Fruit fly (Drosophila melanogaster) whole organism, embryonic: ENCODE data around the gene CG9360.

ENCODE experiments used
- Antp ChIP-seq: fragments of 200-800 bp; sonication (Bioruptor generic); optimal IDR thresholded peaks from 3 replicates; lab custom pipeline; 2016; ENCODE audit warnings: missing biosample characterization, missing genetic modification characterization
- B-H1 ChIP-seq: fragments of 200-800 bp; sonication (Bioruptor generic); IDR thresholded peaks from 3 replicates; pipeline ENCODE4 v1.3.6; 2022; ENCODE audit warnings: missing biosample characterization, missing genetic modification characterization
- CG14710 ChIP-seq: fragments of 200-800 bp; sonication (Bioruptor generic); optimal IDR thresholded peaks from 3 replicates; lab custom pipeline; 2019; ENCODE audit warnings: missing biosample characterization, mild to moderate bottlenecking, missing genetic modification characterization, moderate library complexity
- CG14965 ChIP-seq: fragments of 200-800 bp; sonication (Bioruptor generic); optimal IDR thresholded peaks from 2 replicates; lab custom pipeline; 2016; ENCODE audit warnings: missing biosample characterization, missing genetic modification characterization, borderline replicate concordance
- CG15479 ChIP-seq: fragments of 200-800 bp; sonication (Bioruptor generic); optimal IDR thresholded peaks from 3 replicates; lab custom pipeline; 2019; ENCODE audit warnings: missing biosample characterization, mild to moderate bottlenecking, missing genetic modification characterization, moderate library complexity
- CG17361 ChIP-seq: fragments of 200-800 bp; sonication (Bioruptor generic); IDR thresholded peaks from 3 replicates; pipeline ENCODE4 v1.3.6; 2022; ENCODE audit warnings: missing biosample characterization, missing genetic modification characterization
- CG17912 ChIP-seq: fragments of 200-800 bp; sonication (Bioruptor generic); optimal IDR thresholded peaks from 2 replicates; lab custom pipeline; 2018; ENCODE audit warnings: missing biosample characterization, mild to moderate bottlenecking, missing genetic modification characterization
- CG2199 ChIP-seq: fragments of 200-800 bp; sonication (Bioruptor generic); IDR thresholded peaks from 3 replicates; pipeline ENCODE4 v1.3.6; 2022; ENCODE audit warnings: missing biosample characterization, missing genetic modification characterization
- CG2875 ChIP-seq: fragments of 200-800 bp; sonication (Bioruptor generic); optimal IDR thresholded peaks from 2 replicates; lab custom pipeline; 2017; ENCODE audit warnings: missing biosample characterization, mild to moderate bottlenecking, missing genetic modification characterization, missing genetic modification reagents
- CG3847 ChIP-seq: fragments of 200-800 bp; sonication (Bioruptor generic); IDR thresholded peaks from 2 replicates; pipeline ENCODE4 v1.3.6; 2022; ENCODE audit warnings: missing biosample characterization, missing genetic modification characterization
- CG4328 ChIP-seq: fragments of 200-800 bp; sonication (Bioruptor generic); optimal IDR thresholded peaks from 3 replicates; lab custom pipeline; 2017; ENCODE audit warnings: missing biosample characterization, missing genetic modification reagents, missing genetic modification characterization
- CG6654 ChIP-seq: fragments of 200-800 bp; sonication (Bioruptor generic); optimal IDR thresholded peaks from 2 replicates; lab custom pipeline; 2017; ENCODE audit warnings: missing biosample characterization, mild to moderate bottlenecking, missing genetic modification characterization
- CG7271 ChIP-seq: fragments of 200-800 bp; sonication (Bioruptor generic); optimal IDR thresholded peaks from 2 replicates; lab custom pipeline; 2018; ENCODE audit warnings: missing biosample characterization, mild to moderate bottlenecking, missing genetic modification characterization, moderate library complexity
- CG9609 ChIP-seq: fragments of 200-800 bp; sonication (Bioruptor generic); optimal IDR thresholded peaks from 3 replicates; lab custom pipeline; 2016; ENCODE audit warnings: missing biosample characterization, missing genetic modification characterization
- Chrac-16 ChIP-seq: fragments of 200-800 bp; sonication (Bioruptor generic); optimal IDR thresholded peaks from 3 replicates; lab custom pipeline; 2016; ENCODE audit warnings: missing biosample characterization, missing genetic modification characterization
- Dip3 ChIP-seq: fragments of 200-800 bp; sonication (Bioruptor generic); optimal IDR thresholded peaks from 3 replicates; lab custom pipeline; 2016; ENCODE audit warnings: missing biosample characterization, missing genetic modification characterization
- Dp ChIP-seq: fragments of 200-800 bp; sonication (Bioruptor generic); optimal IDR thresholded peaks from 2 replicates; lab custom pipeline; 2018; ENCODE audit warnings: missing biosample characterization, mild to moderate bottlenecking, missing genetic modification characterization, moderate library complexity
- ERR ChIP-seq: fragments of 200-800 bp; sonication (Bioruptor generic); optimal IDR thresholded peaks from 2 replicates; lab custom pipeline; 2016; ENCODE audit warnings: missing biosample characterization, missing genetic modification characterization
- Hmx ChIP-seq: fragments of 200-800 bp; sonication (Bioruptor generic); optimal IDR thresholded peaks from 2 replicates; lab custom pipeline; 2016; ENCODE audit warnings: missing biosample characterization, missing genetic modification characterization
- Hr39 ChIP-seq: fragments of >200 bp; optimal IDR thresholded peaks from 2 replicates; lab custom pipeline; 2017
- Med ChIP-seq: fragments of 200-800 bp; sonication (Bioruptor generic); peaks from one replicate; lab custom pipeline; 2016; ENCODE audit warnings: missing biosample characterization, missing genetic modification characterization, mild to moderate bottlenecking, inconsistent platforms, moderate library complexity
- Meics ChIP-seq: fragments of 200-800 bp; sonication (Bioruptor generic); optimal IDR thresholded peaks from 2 replicates; lab custom pipeline; 2017; ENCODE audit warnings: missing biosample characterization, mild to moderate bottlenecking, missing genetic modification characterization
- Opbp ChIP-seq: fragments of 200-800 bp; sonication (Bioruptor generic); IDR thresholded peaks from 3 replicates; pipeline ENCODE4 v1.3.6; 2022; ENCODE audit warnings: missing biosample characterization, missing genetic modification characterization; ENCODE audit not compliant: partially characterized antibody
- Pdp1 ChIP-seq, 2 experiments: fragments of 200-800 bp; sonication (Bioruptor generic); optimal IDR thresholded peaks; 3 replicates each; lab custom pipeline; 2016; ENCODE audit warnings: missing biosample characterization in 2 of 2, missing genetic modification characterization in 2 of 2, mild to moderate bottlenecking in 1 of 2, moderate library complexity in 1 of 2
- Scr ChIP-seq: fragments of 200-800 bp; sonication (Bioruptor generic); IDR thresholded peaks from 2 replicates; pipeline ENCODE4 v1.3.6; 2022; ENCODE audit warnings: missing biosample characterization, missing genetic modification characterization; ENCODE audit not compliant: partially characterized antibody
- Sry-δ ChIP-seq: fragments of 200-800 bp; sonication (Bioruptor generic); optimal IDR thresholded peaks from 2 replicates; lab custom pipeline; 2016; ENCODE audit warnings: missing biosample characterization, missing genetic modification characterization
- amos ChIP-seq: fragments of 200-800 bp; sonication (Bioruptor generic); IDR thresholded peaks from 2 replicates; pipeline ENCODE4 v1.3.6; 2022; ENCODE audit warnings: missing biosample characterization, missing genetic modification characterization; ENCODE audit not compliant: partially characterized antibody
- bbx ChIP-seq: fragments of 200-800 bp; sonication (Bioruptor generic); IDR thresholded peaks from 2 replicates; pipeline ENCODE4 v1.3.6; 2022; ENCODE audit warnings: missing biosample characterization, missing genetic modification characterization; ENCODE audit not compliant: partially characterized antibody
- bsh ChIP-seq, 2 experiments: fragments of 200-800 bp; sonication (Bioruptor generic); optimal IDR thresholded peaks; 2 replicates each; lab custom pipeline; 2017 to 2018; ENCODE audit warnings: mild to moderate bottlenecking in 2 of 2, missing biosample characterization in 2 of 2, missing genetic modification characterization in 2 of 2, moderate library complexity in 1 of 2
- croc ChIP-seq: fragments of 200-800 bp; sonication (Bioruptor generic); conservative IDR thresholded peaks from 3 replicates; pipeline ENCODE4 v1.3.6; 2022; ENCODE audit warnings: missing biosample characterization, missing genetic modification characterization
- crol ChIP-seq: fragments of 200-800 bp; sonication (Bioruptor generic); IDR thresholded peaks from 2 replicates; pipeline ENCODE4 v1.3.6; 2022; ENCODE audit warnings: missing biosample characterization, missing genetic modification characterization
- disco-r ChIP-seq: fragments of 200-800 bp; sonication (Bioruptor generic); optimal IDR thresholded peaks from 2 replicates; lab custom pipeline; 2016; ENCODE audit warnings: missing biosample characterization, missing genetic modification characterization
- dmrt99B ChIP-seq: fragments of 200-800 bp; sonication (Bioruptor generic); optimal IDR thresholded peaks from 2 replicates; lab custom pipeline; 2018; ENCODE audit warnings: missing biosample characterization, mild to moderate bottlenecking, missing genetic modification characterization, moderate library complexity
- fd96Cb ChIP-seq: fragments of 200-800 bp; sonication (Bioruptor generic); optimal IDR thresholded peaks from 2 replicates; lab custom pipeline; 2018; ENCODE audit warnings: missing biosample characterization, mild to moderate bottlenecking, missing genetic modification characterization, moderate library complexity
- gfzf ChIP-seq: fragments of 200-800 bp; sonication (Bioruptor generic); optimal IDR thresholded peaks from 2 replicates; lab custom pipeline; 2016; ENCODE audit warnings: missing biosample characterization, mild to moderate bottlenecking, missing genetic modification characterization, moderate library complexity
- hbn ChIP-seq: fragments of 200-800 bp; sonication (Bioruptor generic); IDR thresholded peaks from 2 replicates; pipeline ENCODE4 v1.3.6; 2022; ENCODE audit warnings: missing biosample characterization, missing genetic modification characterization; ENCODE audit not compliant: partially characterized antibody
- lola ChIP-seq, 3 experiments: fragments of >200 bp in 2 of 3; fragments of 200-800 bp in 1 of 3; sonication (Bioruptor generic) in 1 of 3; optimal IDR thresholded peaks; 2 replicates each; lab custom pipeline; 2017 to 2019; ENCODE audit warnings: missing biosample characterization in 3 of 3, missing genetic modification characterization in 3 of 3, mild to moderate bottlenecking in 1 of 3, moderate library complexity in 1 of 3
- pho ChIP-seq: fragments of 200-800 bp; sonication (Bioruptor generic); optimal IDR thresholded peaks from 2 replicates; lab custom pipeline; 2016; ENCODE audit warnings: missing biosample characterization, missing genetic modification characterization
- phol ChIP-seq: fragments of 200-800 bp; sonication (Bioruptor generic); optimal IDR thresholded peaks from 3 replicates; lab custom pipeline; 2018; ENCODE audit warnings: missing biosample characterization, mild to moderate bottlenecking, missing genetic modification characterization, moderate library complexity
- ro ChIP-seq: fragments of 200-800 bp; sonication (Bioruptor generic); IDR thresholded peaks from 2 replicates; pipeline ENCODE4 v1.3.6; 2022; ENCODE audit warnings: missing biosample characterization, missing genetic modification characterization
- sc ChIP-seq, 3 experiments: fragments of >200 bp in 2 of 3; fragments of 200-800 bp in 1 of 3; sonication (Bioruptor generic) in 1 of 3; optimal IDR thresholded peaks; 2 replicates in 2 of 3; 3 replicates in 1 of 3; lab custom pipeline; 2017; ENCODE audit warnings: mild to moderate bottlenecking in 1 of 3, missing biosample characterization in 1 of 3, missing genetic modification characterization in 1 of 3, missing genetic modification reagents in 1 of 3
- tio ChIP-seq: fragments of 200-800 bp; sonication (Bioruptor generic); optimal IDR thresholded peaks from 2 replicates; lab custom pipeline; 2017; ENCODE audit warnings: missing biosample characterization, missing genetic modification characterization, inconsistent platforms
- vvl ChIP-seq: fragments of 200-800 bp; sonication (Bioruptor generic); IDR thresholded peaks from 2 replicates; pipeline ENCODE4 v1.3.6; 2022; ENCODE audit warnings: missing biosample characterization, missing genetic modification characterization
- zen ChIP-seq: fragments of 200-800 bp; sonication (Bioruptor generic); optimal IDR thresholded peaks from 3 replicates; lab custom pipeline; 2018; ENCODE audit warnings: missing biosample characterization, mild to moderate bottlenecking, missing genetic modification characterization, moderate library complexity
- zfh1 ChIP-seq: fragments of 200-800 bp; sonication (Bioruptor generic); IDR thresholded peaks from 3 replicates; pipeline ENCODE4 v1.3.6; 2022; ENCODE audit warnings: missing biosample characterization, missing genetic modification characterization

CG9360 gene

dm6 chrX:11796925-11797324 lies 32.5 kb upstream of the CG9360 start (continued):
- no peak for TF ChIP-seq CG17361 (GFP tag; lab: Robert Waterston, UW)
- peak; percentile 99 for TF ChIP-seq CG14710 (tag; lab: Kevin White, UChicago)
- peak; percentile 45; the same call in 1 of the 2 replicates for TF ChIP-seq bbx (GFP tag; lab: Robert Waterston, UW)
- TF ChIP-seq amos = peak; percentile 50; the same call in 1 of the 2 replicates
- TF ChIP-seq fd96Cb (tag; lab: Kevin White, UChicago) = no peak
- peak; percentile 27 for TF ChIP-seq zen (tag; lab: Kevin White, UChicago)
- TF ChIP-seq ro (GFP tag; lab: Robert Waterston, UW) = no peak
- no peak for TF ChIP-seq Meics
- no peak for TF ChIP-seq lola (GFP tag; optimal IDR thresholded peaks at IDR 0.05; lab: Kevin White, UChicago)
- peak; percentile 34 for TF ChIP-seq Sry-δ (GFP tag; lab: Kevin White, UChicago)
- TF ChIP-seq ERR = no peak
- TF ChIP-seq crol = no peak
- TF ChIP-seq Opbp = peak; percentile 34; the same call in 1 of the 3 replicates
- peak; percentile 48; the same call in 1 of the 2 replicates for TF ChIP-seq Scr (GFP tag; lab: Robert Waterston, UW)

dm6 chrX:11793434-11793833 lies 29.0 kb upstream of the CG9360 start:
- TF ChIP-seq disco-r (GFP tag; lab: Kevin White, UChicago) = no peak
- TF ChIP-seq Med (GFP tag; lab: Kevin White, UChicago) = peak; percentile 25
- TF ChIP-seq Hr39 = peak; percentile 96
- no peak for TF ChIP-seq hbn (GFP tag; lab: Robert Waterston, UW)
- TF ChIP-seq bsh (GFP tag; optimal IDR thresholded peaks at IDR 0.05; lab: Kevin White, UChicago) = no peak
- peak; percentile 62 for TF ChIP-seq CG15479 (GFP tag; lab: Kevin White, UChicago)
- no peak for TF ChIP-seq CG14965 (GFP tag; lab: Kevin White, UChicago)
- no peak for TF ChIP-seq CG3847 (GFP tag; lab: Robert Waterston, UW)
- TF ChIP-seq, all 482 proteins: peak for 3

- peak; percentile 34 for TF ChIP-seq Chrac-16 (GFP tag; lab: Kevin White, UChicago)
- TF ChIP-seq Hmx (GFP tag; lab: Kevin White, UChicago) = no peak
- no peak for TF ChIP-seq dmrt99B (tag; lab: Kevin White, UChicago)
- TF ChIP-seq CG2199 (GFP tag; lab: Robert Waterston, UW) = no peak
- no peak for TF ChIP-seq CG7271
- TF ChIP-seq Pdp1 (GFP tag; optimal IDR thresholded peaks at IDR 0.05; lab: Kevin White, UChicago) = peak; percentile 49 to 54
- no peak for TF ChIP-seq CG6654
- TF ChIP-seq Dp (GFP tag; lab: Kevin White, UChicago) = peak; percentile 67
- TF ChIP-seq gfzf (GFP tag; lab: Kevin White, UChicago) = peak; percentile 73
- peak; percentile 72 for TF ChIP-seq vvl (GFP tag; lab: Robert Waterston, UW)
- TF ChIP-seq Antp = peak; percentile 62
- peak; percentile 98 for TF ChIP-seq Sry-δ (GFP tag; lab: Kevin White, UChicago)
- no peak for TF ChIP-seq CG4328 (GFP tag; lab: Kevin White, UChicago)
- peak; percentile 59 for TF ChIP-seq zfh1
- no peak for TF ChIP-seq tio (GFP tag; lab: Kevin White, UChicago)
- TF ChIP-seq phol = peak; percentile 57
- no peak for TF ChIP-seq CG2875 (GFP tag; lab: Kevin White, UChicago)
- peak; percentile 48 for TF ChIP-seq pho (GFP tag; lab: Kevin White, UChicago)
- TF ChIP-seq B-H1 (GFP tag; lab: Robert Waterston, UW) = no peak
- TF ChIP-seq Dip3 (GFP tag; lab: Kevin White, UChicago) = peak; percentile 57
- TF ChIP-seq sc (optimal IDR thresholded peaks at IDR 0.05; lab: Kevin White, UChicago) = no peak
- TF ChIP-seq sc (GFP tag; optimal IDR thresholded peaks at IDR 0.05; lab: Kevin White, UChicago) = no peak
- TF ChIP-seq CG9609 (GFP tag; lab: Kevin White, UChicago) = peak; percentile 40
- TF ChIP-seq CG17912 (GFP tag; lab: Kevin White, UChicago) = no peak
- no peak for TF ChIP-seq croc
Observed at dm6 chrX:11792415-11793328, 28.3 kb upstream of the CG9360 start, which contains the start of gene CkIIbeta. CkIIbeta (plus strand) TSS chrX:11792533.
